Worm (Caenorhabditis elegans): ENCODE results near the gene fbxb-82.

DNA sequence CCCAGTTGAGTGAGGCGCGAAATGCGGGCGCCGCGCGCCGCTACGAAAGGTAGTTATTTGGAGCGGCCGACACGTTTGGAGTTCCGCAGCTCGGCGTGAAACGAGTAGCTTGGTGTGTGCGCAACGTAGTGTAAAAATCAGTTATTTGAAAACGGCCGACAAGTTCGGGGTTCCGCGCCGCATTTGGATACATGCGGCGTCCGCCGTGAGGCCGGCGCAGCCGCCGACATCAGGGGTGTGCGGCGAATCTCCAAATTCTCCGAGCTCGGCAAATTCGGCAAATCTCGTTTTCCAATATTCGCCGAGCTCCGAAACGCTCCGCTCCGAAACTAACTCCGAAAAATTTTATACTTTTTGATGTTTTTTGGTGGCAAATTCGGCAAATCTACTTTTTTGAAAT is 15.0 kb upstream of the fbxb-82 start:
- no peak for TF ChIP-seq B0019.2 (GFP tag; conservative IDR thresholded peaks at IDR 0.05)
- no peak for TF ChIP-seq sptf-2 (GFP tag; optimal IDR thresholded peaks at IDR 0.05)
- no peak for TF ChIP-seq ztf-3 (GFP tag; optimal IDR thresholded peaks at IDR 0.05)

Measured in whole organism, young adult.